Worm (Caenorhabditis elegans): Measurements from ENCODE around the gene pqn-13.
"Not testable (repeated sequence)": the region's sequence is repeated elsewhere in the genome, so short reads cannot be mapped to it uniquely, and the experiment has no call there.

pqn-13 gene

ce11 chrV:5677947-5678346 lies 2.0 kb upstream of the pqn-13 start:
- TF ChIP-seq ceh-83 (GFP tag; optimal IDR thresholded peaks at IDR 0.05), result no peak
- no peak for TF ChIP-seq bed-3 (GFP tag; optimal IDR thresholded peaks at IDR 0.05)
- no peak for TF ChIP-seq nhr-237 (tag; optimal IDR thresholded peaks at IDR 0.05)
- no peak for TF ChIP-seq mep-1 (tag; optimal IDR thresholded peaks at IDR 0.05)
- TF ChIP-seq lin-13 (tag; optimal IDR thresholded peaks at IDR 0.05), result no peak
- TF ChIP-seq drap-1 (GFP tag; optimal IDR thresholded peaks at IDR 0.05), result no peak
- TF ChIP-seq sptf-1 (tag; optimal IDR thresholded peaks at IDR 0.05), result no peak

ce11 chrV:5672270-5672669 lies 3.6 kb downstream of the pqn-13 start:
- TF ChIP-seq ceh-43 (GFP tag; optimal IDR thresholded peaks at IDR 0.05) (no peak), nhr-12 (tag; optimal IDR thresholded peaks at IDR 0.05) (no peak)

- TF ChIP-seq ceh-83 (GFP tag; optimal IDR thresholded peaks at IDR 0.05), result no peak
- no peak for TF ChIP-seq M03D4.4 (tag; optimal IDR thresholded peaks at IDR 0.05)
- no peak for TF ChIP-seq nhr-12 (tag; optimal IDR thresholded peaks at IDR 0.05)
- no peak for TF ChIP-seq tbx-8 (GFP tag; optimal IDR thresholded peaks at IDR 0.05)
- peak; percentile 74 for TF ChIP-seq zip-8 (tag; optimal IDR thresholded peaks at IDR 0.05)
- no peak for TF ChIP-seq unc-62 (GFP tag; optimal IDR thresholded peaks at IDR 0.05)
- TF ChIP-seq unc-120 (tag; optimal IDR thresholded peaks at IDR 0.05; ENCODE audit: poor library complexity, severe bottlenecking), result no peak
- no peak for TF ChIP-seq nhr-28 (tag; optimal IDR thresholded peaks at IDR 0.05)
Observed at ce11 chrV:5668968-5669367, 6.9 kb downstream of the pqn-13 start.

- no peak for TF ChIP-seq mab-5 (tag; optimal IDR thresholded peaks at IDR 0.05)
- TF ChIP-seq nhr-2 (tag; optimal IDR thresholded peaks at IDR 0.05), result no peak
- TF ChIP-seq unc-62 (GFP tag; optimal IDR thresholded peaks at IDR 0.05), result no peak
- TF ChIP-seq cnd-1 (tag; optimal IDR thresholded peaks at IDR 0.05), result no peak
- TF ChIP-seq ham-2 (GFP tag; optimal IDR thresholded peaks at IDR 0.05), result no peak
- no peak for TF ChIP-seq nhr-12 (tag; optimal IDR thresholded peaks at IDR 0.05)
- no peak for TF ChIP-seq zip-8 (tag; optimal IDR thresholded peaks at IDR 0.05)
- no peak for TF ChIP-seq hlh-1 (tag; optimal IDR thresholded peaks at IDR 0.05)
- TF ChIP-seq ztf-11 (tag; optimal IDR thresholded peaks at IDR 0.05), result no peak
Observed at ce11 chrV:5667337-5667736, 8.6 kb downstream of the pqn-13 start.

- TF ChIP-seq zip-8 (tag; optimal IDR thresholded peaks at IDR 0.05) (no peak), ceh-83 (GFP tag; optimal IDR thresholded peaks at IDR 0.05) (no peak), mep-1 (tag; optimal IDR thresholded peaks at IDR 0.05) (no peak), nhr-12 (tag; optimal IDR thresholded peaks at IDR 0.05) (no peak), unc-39 (tag; optimal IDR thresholded peaks at IDR 0.05) (no peak), drap-1 (GFP tag; optimal IDR thresholded peaks at IDR 0.05) (no peak), elt-3 (tag; optimal IDR thresholded peaks at IDR 0.05) (no peak)
Observed at ce11 chrV:5666036-5666729, 9.7 kb downstream of the pqn-13 start, which contains the start of gene C14C11.7. C14C11.7 (minus strand) TSS chrV:5666086.

ce11 chrV:5663317-5663716 lies 12.6 kb downstream of the pqn-13 start, which contains the start of gene C14C11.1:
C14C11.1 (plus strand) TSS chrV:5663617.
- TF ChIP-seq M03D4.4, unc-39, nhr-12 (tag; optimal IDR thresholded peaks at IDR 0.05): not testable (repeated sequence)

- no peak for TF ChIP-seq elt-3 (tag; optimal IDR thresholded peaks at IDR 0.05)
- no peak for TF ChIP-seq ztf-11 (tag; optimal IDR thresholded peaks at IDR 0.05)
- no peak for TF ChIP-seq unc-120 (tag; optimal IDR thresholded peaks at IDR 0.05; ENCODE audit: poor library complexity, severe bottlenecking)
- no peak for TF ChIP-seq mls-2 (tag; optimal IDR thresholded peaks at IDR 0.05)
- no peak for TF ChIP-seq ceh-43 (GFP tag; optimal IDR thresholded peaks at IDR 0.05)
- no peak for TF ChIP-seq bed-3 (GFP tag; optimal IDR thresholded peaks at IDR 0.05)
- TF ChIP-seq blmp-1 (tag; optimal IDR thresholded peaks at IDR 0.05), result no peak
- no peak for TF ChIP-seq pha-4 (tag; optimal IDR thresholded peaks at IDR 0.05)
- no peak for TF ChIP-seq sptf-1 (tag; optimal IDR thresholded peaks at IDR 0.05)
Observed at ce11 chrV:5660604-5661209, 15.2 kb downstream of the pqn-13 start, which contains the start of the genes mut-14 and C14C11.2. mut-14 (minus strand) TSS chrV:5660704. C14C11.2 (plus strand) TSS chrV:5661159.

Data from whole organism, mixed stage, embryonic.